Fruit fly (Drosophila melanogaster) whole organism, prepupa: ENCODE measurements around the gene Ubr3.

Source experiments
- Blimp-1 ChIP-seq: fragments of 200-800 bp; sonication (Bioruptor generic); optimal IDR thresholded peaks from 3 replicates; lab custom pipeline; 2017; ENCODE audit warnings: missing biosample characterization, missing genetic modification characterization, mild to moderate bottlenecking, moderate library complexity, missing genetic modification reagents
- CG10669 ChIP-seq: fragments of 200-800 bp; sonication (Bioruptor generic); optimal IDR thresholded peaks from 3 replicates; lab custom pipeline; 2018; ENCODE audit warnings: missing biosample characterization, mild to moderate bottlenecking, missing genetic modification characterization, moderate library complexity
- CG11902 ChIP-seq: fragments of 200-800 bp; sonication (Bioruptor generic); optimal IDR thresholded peaks from 3 replicates; lab custom pipeline; 2016; ENCODE audit warnings: missing biosample characterization, missing genetic modification characterization
- CG1621 ChIP-seq: fragments of 200-800 bp; sonication (Bioruptor generic); optimal IDR thresholded peaks from 3 replicates; lab custom pipeline; 2018; ENCODE audit warnings: missing biosample characterization, mild to moderate bottlenecking, missing genetic modification characterization
- CG16779 ChIP-seq: fragments of 200-800 bp; sonication (Bioruptor generic); optimal IDR thresholded peaks from 3 replicates; lab custom pipeline; 2017; ENCODE audit warnings: missing biosample characterization, mild to moderate bottlenecking, missing genetic modification characterization
- CG3032 ChIP-seq: fragments of 200-800 bp; optimal IDR thresholded peaks from 2 replicates; lab custom pipeline; 2019; ENCODE audit warnings: missing biosample characterization, mild to moderate bottlenecking, missing genetic modification characterization, moderate library complexity
- CG31627 ChIP-seq: fragments of 200-800 bp; sonication (Bioruptor generic); optimal IDR thresholded peaks from 3 replicates; lab custom pipeline; 2016; ENCODE audit warnings: missing biosample characterization, missing genetic modification characterization
- CG32006 ChIP-seq: fragments of 200-800 bp; sonication (Bioruptor generic); optimal IDR thresholded peaks from 3 replicates; lab custom pipeline; 2017; ENCODE audit warnings: missing biosample characterization, mild to moderate bottlenecking, missing genetic modification characterization
- CG4318 ChIP-seq: fragments of 200-800 bp; sonication (Bioruptor generic); optimal IDR thresholded peaks from 3 replicates; lab custom pipeline; 2017; ENCODE audit warnings: missing biosample characterization, mild to moderate bottlenecking, missing genetic modification characterization
- CG6163 ChIP-seq: fragments of 200-800 bp; sonication (Bioruptor generic); IDR thresholded peaks from 3 replicates; pipeline ENCODE4 v1.3.6; 2022; ENCODE audit warnings: missing biosample characterization, missing genetic modification characterization
- CG6276 ChIP-seq: fragments of 200-800 bp; sonication (Bioruptor generic); optimal IDR thresholded peaks from 2 replicates; lab custom pipeline; 2017; ENCODE audit warnings: missing biosample characterization, mild to moderate bottlenecking, missing genetic modification characterization
- CG6808 ChIP-seq: fragments of 200-800 bp; sonication (Bioruptor generic); optimal IDR thresholded peaks from 3 replicates; lab custom pipeline; 2017; ENCODE audit warnings: missing biosample characterization, missing genetic modification characterization, mild to moderate bottlenecking, moderate library complexity, missing genetic modification reagents
- CG6854 ChIP-seq: fragments of 200-800 bp; sonication (Bioruptor generic); optimal IDR thresholded peaks from 2 replicates; lab custom pipeline; 2017; ENCODE audit warnings: missing biosample characterization, mild to moderate bottlenecking, missing genetic modification characterization
- CG8119 ChIP-seq: fragments of 200-800 bp; sonication (Bioruptor generic); IDR thresholded peaks from 3 replicates; pipeline ENCODE4 v1.3.6; 2022; ENCODE audit warnings: missing biosample characterization, missing genetic modification characterization
- CG8632 ChIP-seq: fragments of 200-800 bp; sonication (Bioruptor generic); optimal IDR thresholded peaks from 3 replicates; lab custom pipeline; 2016; ENCODE audit warnings: missing biosample characterization, missing genetic modification characterization
- CG9139 ChIP-seq: fragments of 200-800 bp; sonication (Bioruptor generic); optimal IDR thresholded peaks from 3 replicates; lab custom pipeline; 2017; ENCODE audit warnings: missing biosample characterization, mild to moderate bottlenecking, missing genetic modification characterization
- Eip78C ChIP-seq: fragments of 200-800 bp; sonication (Bioruptor generic); peaks from one replicate; lab custom pipeline; 2016; ENCODE audit warnings: missing biosample characterization, missing genetic modification characterization
- Eip93F ChIP-seq: fragments of 200-800 bp; sonication (Bioruptor generic); optimal IDR thresholded peaks from 2 replicates; lab custom pipeline; 2016; ENCODE audit warnings: missing biosample characterization, mild to moderate bottlenecking, missing genetic modification characterization
- Ets96B ChIP-seq: fragments of 200-800 bp; optimal IDR thresholded peaks from 2 replicates; lab custom pipeline; 2019; ENCODE audit warnings: missing biosample characterization, mild to moderate bottlenecking, missing genetic modification characterization, moderate library complexity
- Hr39 ChIP-seq: fragments of 200-800 bp; sonication (Bioruptor generic); optimal IDR thresholded peaks from 2 replicates; lab custom pipeline; 2016; ENCODE audit warnings: missing biosample characterization, missing genetic modification characterization
- Hr4 ChIP-seq: fragments of 200-800 bp; sonication (Bioruptor generic); optimal IDR thresholded peaks from 3 replicates; lab custom pipeline; 2016; ENCODE audit warnings: missing biosample characterization, missing genetic modification characterization
- Lpt ChIP-seq: fragments of 200-800 bp; sonication (Bioruptor generic); optimal IDR thresholded peaks from 3 replicates; lab custom pipeline; 2016; ENCODE audit warnings: missing biosample characterization, missing genetic modification characterization
- Sox102F ChIP-seq: fragments of 200-800 bp; sonication (Bioruptor generic); optimal IDR thresholded peaks from 2 replicates; lab custom pipeline; 2016; ENCODE audit warnings: missing biosample characterization, mild to moderate bottlenecking, missing genetic modification characterization
- Sox15 ChIP-seq: fragments of 200-800 bp; sonication (Bioruptor generic); optimal IDR thresholded peaks from 3 replicates; lab custom pipeline; 2016; ENCODE audit warnings: missing biosample characterization, missing genetic modification characterization
- dac ChIP-seq: fragments of 200-800 bp; sonication (Bioruptor generic); optimal IDR thresholded peaks from 2 replicates; lab custom pipeline; 2017; ENCODE audit warnings: missing biosample characterization, mild to moderate bottlenecking, missing genetic modification characterization
- dsx ChIP-seq: fragments of 200-800 bp; optimal IDR thresholded peaks from 3 replicates; lab custom pipeline; 2019; ENCODE audit warnings: missing biosample characterization, mild to moderate bottlenecking, missing genetic modification characterization, moderate library complexity; ENCODE audit not compliant: poor library complexity, severe bottlenecking
- eg ChIP-seq: fragments of 200-800 bp; sonication (Bioruptor generic); IDR thresholded peaks from 3 replicates; pipeline ENCODE4 v1.3.6; 2022; ENCODE audit warnings: missing biosample characterization, missing genetic modification characterization
- fd85E ChIP-seq: fragments of 200-800 bp; sonication (Bioruptor generic); optimal IDR thresholded peaks from 3 replicates; lab custom pipeline; 2016; ENCODE audit warnings: missing biosample characterization, missing genetic modification characterization
- net ChIP-seq: fragments of 200-800 bp; sonication (Bioruptor generic); optimal IDR thresholded peaks from 3 replicates; lab custom pipeline; 2016; ENCODE audit warnings: missing biosample characterization, missing genetic modification characterization
- pdm3 ChIP-seq: fragments of 200-800 bp; sonication (Bioruptor generic); optimal IDR thresholded peaks from 3 replicates; lab custom pipeline; 2016; ENCODE audit warnings: missing biosample characterization, missing genetic modification characterization
- salr ChIP-seq, 2 experiments: fragments of 200-800 bp; sonication (Bioruptor generic); optimal IDR thresholded peaks; 3 replicates each; lab custom pipeline; 2016 to 2018; ENCODE audit warnings: missing biosample characterization in 2 of 2, missing genetic modification characterization in 2 of 2, mild to moderate bottlenecking in 1 of 2
- spab ChIP-seq: fragments of 200-800 bp; sonication (Bioruptor generic); optimal IDR thresholded peaks from 2 replicates; lab custom pipeline; 2017; ENCODE audit warnings: missing biosample characterization, mild to moderate bottlenecking, missing genetic modification characterization, missing genetic modification reagents
- ss ChIP-seq, 2 experiments: fragments of 200-800 bp; sonication (Bioruptor generic); optimal IDR thresholded peaks; 2 replicates in 1 of 2; 3 replicates in 1 of 2; lab custom pipeline; 2017 to 2018; ENCODE audit warnings: mild to moderate bottlenecking in 2 of 2, missing biosample characterization in 2 of 2, missing genetic modification characterization in 2 of 2, moderate library complexity in 1 of 2
- svp ChIP-seq: fragments of 200-800 bp; sonication (Bioruptor generic); peaks from one replicate; lab custom pipeline; 2016; ENCODE audit warnings: missing biosample characterization, missing genetic modification characterization
- topi ChIP-seq: fragments of 200-800 bp; sonication (Bioruptor generic); optimal IDR thresholded peaks from 3 replicates; lab custom pipeline; 2016; ENCODE audit warnings: missing biosample characterization, missing genetic modification characterization

Gene Ubr3

dm6 chrX:7972363-7972942 is 36.8 kb downstream of the Ubr3 start (continued):
- TF ChIP-seq CG9139 (GFP tag; lab: Kevin White, UChicago), result peak; percentile 90
- TF ChIP-seq Blimp-1 (GFP tag; lab: Kevin White, UChicago), result peak; percentile 67
- TF ChIP-seq CG3032 (tag; lab: Kevin White, UChicago), result peak; percentile 88
- peak; percentile 81 for TF ChIP-seq CG6276 (GFP tag; lab: Kevin White, UChicago)
- peak; percentile 94 for TF ChIP-seq eg (GFP tag; lab: Robert Waterston, UW)
- peak; percentile 66 for TF ChIP-seq CG4318 (GFP tag; lab: Kevin White, UChicago)
- TF ChIP-seq ss (GFP tag; optimal IDR thresholded peaks at IDR 0.05; lab: Kevin White, UChicago), result peak; percentile 91 to 94
- peak; percentile 74 for TF ChIP-seq dac (GFP tag; lab: Kevin White, UChicago)
- TF ChIP-seq svp (GFP tag; lab: Kevin White, UChicago), result peak; percentile 93
- TF ChIP-seq Eip93F (GFP tag; lab: Kevin White, UChicago), result peak; percentile 71
- TF ChIP-seq Hr4 (GFP tag; lab: Kevin White, UChicago), result peak; percentile 83
- peak; percentile 82 for TF ChIP-seq Sox15 (GFP tag; lab: Kevin White, UChicago)
- peak; percentile 75 for TF ChIP-seq CG6854 (GFP tag; lab: Kevin White, UChicago)
- peak; percentile 91 for TF ChIP-seq net (GFP tag; lab: Kevin White, UChicago)
- peak; percentile 59 to 87 for TF ChIP-seq salr (GFP tag; optimal IDR thresholded peaks at IDR 0.05; lab: Kevin White, UChicago)
- TF ChIP-seq fd85E (GFP tag; lab: Kevin White, UChicago), result peak; percentile 77
- TF ChIP-seq CG8632 (GFP tag; lab: Kevin White, UChicago), result peak; percentile 87
- TF ChIP-seq CG16779 (tag; lab: Kevin White, UChicago), result peak; percentile 77
- peak; percentile 86 for TF ChIP-seq topi (GFP tag; lab: Kevin White, UChicago)
- TF ChIP-seq CG8119 (GFP tag; lab: Robert Waterston, UW), result peak; percentile 90
- TF ChIP-seq pdm3, result peak; percentile 90

dm6 chrX:7973325-7973954 is 37.7 kb downstream of the Ubr3 start:
- TF ChIP-seq spab (GFP tag; lab: Kevin White, UChicago) (peak; percentile 37), CG11902 (no peak), fd85E (GFP tag; lab: Kevin White, UChicago) (no peak), dsx (GFP tag; lab: Kevin White, UChicago) (peak; percentile 40), CG31627 (GFP tag; lab: Kevin White, UChicago) (no peak), Lpt (peak; percentile 17), ss (GFP tag; optimal IDR thresholded peaks at IDR 0.05; lab: Kevin White, UChicago) (peak; percentile 74 to 79), CG6808 (GFP tag; lab: Kevin White, UChicago) (peak; percentile 76), Ets96B (tag; lab: Kevin White, UChicago) (peak; percentile 17), CG9139 (GFP tag; lab: Kevin White, UChicago) (peak; percentile 78), Eip78C (peak; percentile 68), Sox102F (GFP tag; lab: Kevin White, UChicago) (peak; percentile 29), Blimp-1 (GFP tag; lab: Kevin White, UChicago) (peak; percentile 95), CG1621 (tag; lab: Kevin White, UChicago) (peak; percentile 42), Hr39 (GFP tag; lab: Kevin White, UChicago) (no peak), CG10669 (peak; percentile 27), CG6163 (GFP tag; lab: Robert Waterston, UW) (peak; percentile 60; the same call in 1 of the 3 replicates), CG32006 (no peak)
- TF ChIP-seq, all 60 proteins: peak for 13
